Fruit fly (Drosophila melanogaster) whole organism, embryonic: Measurements from ENCODE around the gene tinc.

Experiments
- ATbp ChIP-seq: fragments of 200-800 bp; sonication (Bioruptor generic); optimal IDR thresholded peaks from 2 replicates; lab custom pipeline; 2017; ENCODE audit warnings: missing biosample characterization, mild to moderate bottlenecking, missing genetic modification characterization, missing genetic modification reagents
- Ada2b ChIP-seq: fragments of 200-800 bp; sonication (Bioruptor generic); IDR thresholded peaks from 2 replicates; pipeline ENCODE4 v1.3.6; 2022; ENCODE audit warnings: missing biosample characterization, missing genetic modification characterization
- Antp ChIP-seq: fragments of 200-800 bp; sonication (Bioruptor generic); optimal IDR thresholded peaks from 3 replicates; lab custom pipeline; 2016; ENCODE audit warnings: missing biosample characterization, missing genetic modification characterization
- Atf-2 ChIP-seq: fragments of 200-800 bp; sonication (Bioruptor generic); optimal IDR thresholded peaks from 2 replicates; lab custom pipeline; 2016; ENCODE audit warnings: missing biosample characterization, missing genetic modification characterization
- Atf3 ChIP-seq: fragments of 200-800 bp; sonication (Bioruptor generic); optimal IDR thresholded peaks from 3 replicates; lab custom pipeline; 2016; ENCODE audit warnings: missing biosample characterization, missing genetic modification characterization
- B-H2 ChIP-seq: fragments of 200-800 bp; sonication (Bioruptor generic); optimal IDR thresholded peaks from 2 replicates; lab custom pipeline; 2018; ENCODE audit warnings: missing biosample characterization, mild to moderate bottlenecking, missing genetic modification characterization
- BtbVII ChIP-seq: fragments of 200-800 bp; sonication (Bioruptor generic); optimal IDR thresholded peaks from 3 replicates; lab custom pipeline; 2017; ENCODE audit warnings: missing biosample characterization, mild to moderate bottlenecking, missing genetic modification characterization
- CG10209 ChIP-seq: fragments of 200-800 bp; sonication (Bioruptor generic); optimal IDR thresholded peaks from 3 replicates; lab custom pipeline; 2017; ENCODE audit warnings: missing biosample characterization, mild to moderate bottlenecking, missing genetic modification characterization, missing genetic modification reagents
- CG10274 ChIP-seq: fragments of 200-800 bp; sonication (Bioruptor generic); optimal IDR thresholded peaks from 3 replicates; lab custom pipeline; 2017; ENCODE audit warnings: missing biosample characterization, mild to moderate bottlenecking, missing genetic modification characterization
- CG11504 ChIP-seq: fragments of 200-800 bp; sonication (Bioruptor generic); optimal IDR thresholded peaks from 3 replicates; lab custom pipeline; 2019; ENCODE audit warnings: missing biosample characterization, mild to moderate bottlenecking, missing genetic modification characterization, moderate library complexity
- CG12769 ChIP-seq: fragments of 200-800 bp; sonication (Bioruptor generic); optimal IDR thresholded peaks from 2 replicates; lab custom pipeline; 2019; ENCODE audit warnings: missing biosample characterization, mild to moderate bottlenecking, missing genetic modification characterization, moderate library complexity
- CG13894 ChIP-seq: fragments of 200-800 bp; sonication (Bioruptor generic); optimal IDR thresholded peaks from 3 replicates; lab custom pipeline; 2018; ENCODE audit warnings: missing biosample characterization, mild to moderate bottlenecking, missing genetic modification characterization, moderate library complexity
- CG14710 ChIP-seq: fragments of 200-800 bp; sonication (Bioruptor generic); optimal IDR thresholded peaks from 3 replicates; lab custom pipeline; 2019; ENCODE audit warnings: missing biosample characterization, mild to moderate bottlenecking, missing genetic modification characterization, moderate library complexity
- CG15011 ChIP-seq: fragments of 200-800 bp; sonication (Bioruptor generic); optimal IDR thresholded peaks from 3 replicates; lab custom pipeline; 2018; ENCODE audit warnings: missing biosample characterization, mild to moderate bottlenecking, missing genetic modification characterization
- CG15073 ChIP-seq: fragments of 200-800 bp; sonication (Bioruptor generic); optimal IDR thresholded peaks from 2 replicates; lab custom pipeline; 2016; ENCODE audit warnings: missing biosample characterization, missing genetic modification characterization
- CG15479 ChIP-seq: fragments of 200-800 bp; sonication (Bioruptor generic); optimal IDR thresholded peaks from 3 replicates; lab custom pipeline; 2019; ENCODE audit warnings: missing biosample characterization, mild to moderate bottlenecking, missing genetic modification characterization, moderate library complexity
- CG16813 ChIP-seq: fragments of 200-800 bp; sonication (Bioruptor generic); IDR thresholded peaks from 3 replicates; pipeline ENCODE4 v1.3.6; 2022; ENCODE audit warnings: missing biosample characterization, missing genetic modification characterization; ENCODE audit not compliant: partially characterized antibody
- CG18011 ChIP-seq: fragments of 200-800 bp; sonication (Bioruptor generic); optimal IDR thresholded peaks from 2 replicates; lab custom pipeline; 2017; ENCODE audit warnings: missing biosample characterization, missing genetic modification characterization, mild to moderate bottlenecking, moderate library complexity, missing genotype
- CG2202 ChIP-seq: fragments of 200-800 bp; sonication (Bioruptor generic); optimal IDR thresholded peaks from 2 replicates; lab custom pipeline; 2018; ENCODE audit warnings: missing biosample characterization, mild to moderate bottlenecking, missing genetic modification characterization
- CG30403 ChIP-seq: fragments of 200-800 bp; sonication (Bioruptor generic); optimal IDR thresholded peaks from 3 replicates; lab custom pipeline; 2016; ENCODE audit warnings: missing biosample characterization, missing genetic modification characterization
- CG31365 ChIP-seq: fragments of 200-800 bp; sonication (Bioruptor generic); optimal IDR thresholded peaks from 2 replicates; lab custom pipeline; 2018; ENCODE audit warnings: missing biosample characterization, mild to moderate bottlenecking, missing genetic modification characterization
- CG6175 ChIP-seq: fragments of 200-800 bp; sonication (Bioruptor generic); IDR thresholded peaks from 3 replicates; pipeline ENCODE4 v1.3.6; 2022; ENCODE audit warnings: missing biosample characterization, missing genetic modification characterization
- CG7928 ChIP-seq: fragments of 200-800 bp; sonication (Bioruptor generic); optimal IDR thresholded peaks from 2 replicates; lab custom pipeline; 2017; ENCODE audit warnings: missing biosample characterization, mild to moderate bottlenecking, missing genetic modification characterization
- CG8089 ChIP-seq: fragments of 200-800 bp; sonication (Bioruptor generic); optimal IDR thresholded peaks from 3 replicates; lab custom pipeline; 2016; ENCODE audit warnings: missing biosample characterization, missing genetic modification characterization
- CG8944 ChIP-seq: fragments of 200-800 bp; sonication (Bioruptor generic); optimal IDR thresholded peaks from 3 replicates; lab custom pipeline; 2016; ENCODE audit warnings: missing biosample characterization, missing genetic modification characterization
- CrebB ChIP-seq: fragments of 200-800 bp; sonication (Bioruptor generic); optimal IDR thresholded peaks from 3 replicates; lab custom pipeline; 2018; ENCODE audit warnings: missing biosample characterization, mild to moderate bottlenecking, missing genetic modification characterization
- Dip3 ChIP-seq: fragments of 200-800 bp; sonication (Bioruptor generic); optimal IDR thresholded peaks from 3 replicates; lab custom pipeline; 2016; ENCODE audit warnings: missing biosample characterization, missing genetic modification characterization
- Dp ChIP-seq: fragments of 200-800 bp; sonication (Bioruptor generic); optimal IDR thresholded peaks from 2 replicates; lab custom pipeline; 2018; ENCODE audit warnings: missing biosample characterization, mild to moderate bottlenecking, missing genetic modification characterization, moderate library complexity
- Eip74EF ChIP-seq, 2 experiments: fragments of 200-800 bp in 1 of 2; fragments of >200 bp in 1 of 2; sonication (Bioruptor generic) in 1 of 2; optimal IDR thresholded peaks; 2 replicates each; lab custom pipeline; 2017 to 2019; ENCODE audit warnings: missing biosample characterization in 2 of 2, missing genetic modification characterization in 2 of 2, mild to moderate bottlenecking in 1 of 2, moderate library complexity in 1 of 2
- Gug ChIP-seq: fragments of 200-800 bp; sonication (Bioruptor generic); IDR thresholded peaks from 4 replicates; pipeline ENCODE4 v1.3.6; 2022; ENCODE audit warnings: missing biosample characterization, missing genetic modification characterization
- Hr39 ChIP-seq: fragments of >200 bp; optimal IDR thresholded peaks from 2 replicates; lab custom pipeline; 2017
- Kr ChIP-seq: fragments of 200-800 bp; sonication (Bioruptor generic); optimal IDR thresholded peaks from 2 replicates; lab custom pipeline; 2017; ENCODE audit warnings: missing biosample characterization, mild to moderate bottlenecking, missing genetic modification characterization
- Lhr ChIP-seq: fragments of 200-800 bp; sonication (Bioruptor generic); optimal IDR thresholded peaks from 3 replicates; lab custom pipeline; 2017; ENCODE audit warnings: mild to moderate bottlenecking, missing biosample characterization, missing genetic modification reagents, missing genetic modification characterization
- Nf-YA ChIP-seq: fragments of 200-800 bp; sonication (Bioruptor generic); IDR thresholded peaks from 2 replicates; pipeline ENCODE4 v1.3.6; 2022; ENCODE audit warnings: missing biosample characterization, missing genetic modification characterization
- Nf-YB ChIP-seq: fragments of 200-800 bp; sonication (Bioruptor generic); optimal IDR thresholded peaks from 3 replicates; lab custom pipeline; 2019; ENCODE audit warnings: missing biosample characterization, mild to moderate bottlenecking, missing genetic modification characterization, moderate library complexity
- Poxn ChIP-seq: fragments of 200-800 bp; sonication (Bioruptor generic); IDR thresholded peaks from 2 replicates; pipeline ENCODE4 v1.3.6; 2022; ENCODE audit warnings: missing biosample characterization, missing genetic modification characterization
- Sox100B ChIP-seq: fragments of 200-800 bp; sonication (Bioruptor generic); optimal IDR thresholded peaks from 3 replicates; lab custom pipeline; 2018; ENCODE audit warnings: missing biosample characterization, mild to moderate bottlenecking, missing genetic modification characterization
- TFAM ChIP-seq: fragments of 200-800 bp; sonication (Bioruptor generic); optimal IDR thresholded peaks from 2 replicates; lab custom pipeline; 2017; ENCODE audit warnings: missing biosample characterization, missing genetic modification characterization, inconsistent platforms
- Tbp ChIP-seq: fragments of >200 bp; optimal IDR thresholded peaks from 2 replicates; lab custom pipeline; 2018; ENCODE audit warnings: missing biosample characterization, missing genetic modification characterization
- az2 ChIP-seq: fragments of 200-800 bp; sonication (Bioruptor generic); optimal IDR thresholded peaks from 3 replicates; lab custom pipeline; 2016; ENCODE audit warnings: missing biosample characterization, missing genetic modification characterization
- bbx ChIP-seq: fragments of 200-800 bp; sonication (Bioruptor generic); IDR thresholded peaks from 2 replicates; pipeline ENCODE4 v1.3.6; 2022; ENCODE audit warnings: missing biosample characterization, missing genetic modification characterization; ENCODE audit not compliant: partially characterized antibody
- chinmo ChIP-seq: fragments of 200-800 bp; sonication (Bioruptor generic); IDR thresholded peaks from 4 replicates; pipeline ENCODE4 v1.3.6; 2022; ENCODE audit warnings: missing biosample characterization, missing genetic modification characterization; ENCODE audit not compliant: partially characterized antibody
- dmrt11E ChIP-seq: fragments of 200-800 bp; sonication (Bioruptor generic); optimal IDR thresholded peaks from 3 replicates; lab custom pipeline; 2018; ENCODE audit warnings: missing biosample characterization, mild to moderate bottlenecking, missing genetic modification characterization, moderate library complexity
- fd96Cb ChIP-seq: fragments of 200-800 bp; sonication (Bioruptor generic); optimal IDR thresholded peaks from 2 replicates; lab custom pipeline; 2018; ENCODE audit warnings: missing biosample characterization, mild to moderate bottlenecking, missing genetic modification characterization, moderate library complexity
- hkb ChIP-seq, 2 experiments: fragments of 200-800 bp in 1 of 2; fragments of >200 bp in 1 of 2; sonication (Bioruptor generic) in 1 of 2; IDR thresholded peaks in 1 of 2; optimal IDR thresholded peaks in 1 of 2; 2 replicates each; pipeline versions ENCODE4 v1.3.6 to Lab custom; 2017 to 2022; ENCODE audit warnings: missing biosample characterization in 1 of 2, missing genetic modification characterization in 1 of 2
- kni ChIP-seq: fragments of 200-800 bp; sonication (Bioruptor generic); optimal IDR thresholded peaks from 3 replicates; lab custom pipeline; 2017; ENCODE audit warnings: mild to moderate bottlenecking, missing biosample characterization, missing genetic modification reagents, missing genetic modification characterization
- lbe ChIP-seq: fragments of 200-800 bp; sonication (Bioruptor generic); optimal IDR thresholded peaks from 2 replicates; lab custom pipeline; 2016; ENCODE audit warnings: missing biosample characterization, mild to moderate bottlenecking, missing genetic modification characterization
- pb ChIP-seq: fragments of 200-800 bp; sonication (Bioruptor generic); optimal IDR thresholded peaks from 3 replicates; lab custom pipeline; 2016; ENCODE audit warnings: missing biosample characterization, missing genetic modification characterization
- slbo ChIP-seq: fragments of 200-800 bp; sonication (Bioruptor generic); IDR thresholded peaks from 2 replicates; pipeline ENCODE4 v1.3.6; 2022; ENCODE audit warnings: missing biosample characterization, missing genetic modification characterization
- sr ChIP-seq: fragments of 200-800 bp; sonication (Bioruptor generic); IDR thresholded peaks from 3 replicates; pipeline ENCODE4 v1.3.6; 2022; ENCODE audit warnings: missing biosample characterization, missing genetic modification characterization

The tinc gene

DNA sequence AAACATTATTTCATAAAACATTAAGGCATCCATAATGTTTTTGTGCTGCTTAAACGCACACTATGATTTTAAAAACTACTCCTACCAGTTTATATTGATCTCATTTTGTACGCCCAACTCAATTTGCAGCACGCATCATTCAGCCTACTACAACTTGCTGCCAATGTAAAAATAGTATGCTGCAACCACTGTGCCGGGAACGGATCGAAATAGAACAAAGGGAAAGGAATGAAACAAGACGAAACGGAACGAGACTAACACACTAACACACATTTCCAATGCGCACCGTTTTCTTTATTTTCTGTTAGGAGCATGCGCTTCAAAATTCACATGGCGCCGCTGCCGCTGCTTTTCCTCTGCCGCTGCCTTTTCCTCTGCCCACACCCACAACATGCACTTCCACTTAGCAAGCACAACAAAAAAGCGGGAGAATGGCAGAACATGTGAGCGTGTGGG, 34.4 kb upstream of the tinc start (continued):
- TF ChIP-seq CG30403 (peak; percentile 47), Atf3 (GFP tag; lab: Kevin White, UChicago) (no peak), Eip74EF (GFP tag; optimal IDR thresholded peaks at IDR 0.05; lab: Kevin White, UChicago) (no peak), Poxn (no peak), BtbVII (no peak), Lhr (GFP tag; lab: Kevin White, UChicago) (no peak), CG15073 (GFP tag; lab: Kevin White, UChicago) (no peak), CG7928 (GFP tag; lab: Kevin White, UChicago) (no peak), Nf-YB (GFP tag; lab: Kevin White, UChicago) (no peak), CG6175 (GFP tag; lab: Robert Waterston, UW) (no peak), CG2202 (tag; lab: Kevin White, UChicago) (no peak), CG10274 (GFP tag; lab: Kevin White, UChicago) (no peak), bbx (GFP tag; lab: Robert Waterston, UW) (no peak), B-H2 (no peak), Nf-YA (no peak), Dp (GFP tag; lab: Kevin White, UChicago) (no peak), CG11504 (peak; percentile 48), kni (no peak), CG15479 (no peak), TFAM (GFP tag; lab: Kevin White, UChicago) (no peak), dmrt11E (tag; lab: Kevin White, UChicago) (no peak), Gug (GFP tag; lab: Robert Waterston, UW) (peak; percentile 59; the same call in 3 of the 4 replicates), CG12769 (tag; lab: Kevin White, UChicago) (peak; percentile 67), Kr (no peak), CG31365 (tag; lab: Kevin White, UChicago) (no peak), CG8944 (GFP tag; lab: Kevin White, UChicago) (peak; percentile 13), CG10209 (GFP tag; lab: Kevin White, UChicago) (no peak), CG16813 (GFP tag; lab: Robert Waterston, UW) (no peak), Dip3 (GFP tag; lab: Kevin White, UChicago) (no peak), Tbp (GFP tag; lab: Kevin White, UChicago) (no peak), Ada2b (no peak), CG15011 (GFP tag; lab: Kevin White, UChicago) (no peak), CG8089 (no peak), CG18011 (GFP tag; lab: Kevin White, UChicago) (no peak), Hr39 (lab: Kevin White, UChicago) (no peak), hkb (optimal IDR thresholded peaks at IDR 0.05; lab: Kevin White, UChicago) (no peak), hkb (GFP tag; IDR thresholded peaks at IDR 0.05; lab: Robert Waterston, UW) (no peak), CrebB (no peak), slbo (GFP tag; lab: Robert Waterston, UW) (peak; percentile 48; the same call in 1 of the 2 replicates), Atf-2 (GFP tag; lab: Kevin White, UChicago) (no peak), fd96Cb (tag; lab: Kevin White, UChicago) (no peak), CG14710 (tag; lab: Kevin White, UChicago) (no peak), Antp (GFP tag; lab: Kevin White, UChicago) (peak; percentile 39), CG13894 (tag; lab: Kevin White, UChicago) (peak; percentile 7), Sox100B (no peak), az2 (GFP tag; lab: Kevin White, UChicago) (no peak), pb (GFP tag; lab: Kevin White, UChicago) (no peak), sr (GFP tag; lab: Robert Waterston, UW) (peak; percentile 55; the same call in 1 of the 3 replicates), lbe (GFP tag; lab: Kevin White, UChicago) (no peak), chinmo (GFP tag; lab: Robert Waterston, UW) (peak; percentile 77; the same call in 2 of the 4 replicates), ATbp (GFP tag; lab: Kevin White, UChicago) (no peak)
